Worm (Caenorhabditis elegans) whole organism, late embryonic: Measurements from ENCODE around the gene Y102A11A.9.

Source experiments
- C08G9.2 ChIP-seq: sonication (generic microtip); optimal IDR thresholded peaks from 2 replicates; lab custom pipeline; 2016; ENCODE audit warnings: mild to moderate bottlenecking, missing genetic modification characterization, moderate library complexity, missing compliant biosample characterization
- T23F11.4 ChIP-seq: fragments of 200-800 bp; sonication (Bioruptor generic); optimal IDR thresholded peaks from 2 replicates; lab custom pipeline; 2018; ENCODE audit warnings: mild to moderate bottlenecking, missing genetic modification characterization, missing compliant biosample characterization
- ama-1 ChIP-seq: fragments of 150-350 bp; optimal IDR thresholded peaks from 2 replicates; lab custom pipeline; 2014
- elt-2 ChIP-seq: sonication (generic microtip); optimal IDR thresholded peaks from 2 replicates; lab custom pipeline; 2016; ENCODE audit warnings: missing genetic modification reagents, missing genetic modification characterization, missing compliant biosample characterization
- fkh-10 ChIP-seq: fragments of 150-350 bp; optimal IDR thresholded peaks from 2 replicates; lab custom pipeline; 2014; ENCODE audit warnings: missing biosample characterization, missing genetic modification reagents, missing genetic modification characterization
- hlh-13 ChIP-seq: fragments of 200-800 bp; sonication (Bioruptor generic); optimal IDR thresholded peaks from 2 replicates; lab custom pipeline; 2018; ENCODE audit warnings: mild to moderate bottlenecking, missing genetic modification characterization, missing compliant biosample characterization
- lim-6 ChIP-seq: sonication (generic microtip); optimal IDR thresholded peaks from 2 replicates; lab custom pipeline; 2016; ENCODE audit warnings: missing genetic modification characterization, missing compliant biosample characterization
- nhr-11 ChIP-seq: fragments of 150-350 bp; optimal IDR thresholded peaks from 2 replicates; lab custom pipeline; 2014; ENCODE audit warnings: missing biosample characterization, missing genetic modification characterization
- pax-1 ChIP-seq: fragments of 150-350 bp; optimal IDR thresholded peaks from 2 replicates; lab custom pipeline; 2014; ENCODE audit warnings: missing biosample characterization, missing genetic modification characterization
- pha-4 ChIP-seq: fragments of 150-350 bp; optimal IDR thresholded peaks from 2 replicates; lab custom pipeline; 2018; ENCODE audit warnings: missing biosample characterization, missing genetic modification reagents, missing genetic modification characterization
- ref-2 ChIP-seq: sonication (generic microtip); optimal IDR thresholded peaks from 2 replicates; lab custom pipeline; 2016; ENCODE audit warnings: missing genetic modification characterization, missing compliant biosample characterization
- sox-4 ChIP-seq: sonication (generic microtip); optimal IDR thresholded peaks from 2 replicates; lab custom pipeline; 2017; ENCODE audit warnings: mild to moderate bottlenecking, missing genetic modification characterization, inconsistent platforms, missing compliant biosample characterization
- tbx-2 ChIP-seq: sonication (generic microtip); optimal IDR thresholded peaks from 2 replicates; lab custom pipeline; 2016; ENCODE audit warnings: missing genetic modification characterization, missing compliant biosample characterization
- unc-55 ChIP-seq: sonication (generic microtip); optimal IDR thresholded peaks from 2 replicates; lab custom pipeline; 2017; ENCODE audit warnings: missing biosample characterization, missing genetic modification reagents, missing genetic modification characterization

DNA sequence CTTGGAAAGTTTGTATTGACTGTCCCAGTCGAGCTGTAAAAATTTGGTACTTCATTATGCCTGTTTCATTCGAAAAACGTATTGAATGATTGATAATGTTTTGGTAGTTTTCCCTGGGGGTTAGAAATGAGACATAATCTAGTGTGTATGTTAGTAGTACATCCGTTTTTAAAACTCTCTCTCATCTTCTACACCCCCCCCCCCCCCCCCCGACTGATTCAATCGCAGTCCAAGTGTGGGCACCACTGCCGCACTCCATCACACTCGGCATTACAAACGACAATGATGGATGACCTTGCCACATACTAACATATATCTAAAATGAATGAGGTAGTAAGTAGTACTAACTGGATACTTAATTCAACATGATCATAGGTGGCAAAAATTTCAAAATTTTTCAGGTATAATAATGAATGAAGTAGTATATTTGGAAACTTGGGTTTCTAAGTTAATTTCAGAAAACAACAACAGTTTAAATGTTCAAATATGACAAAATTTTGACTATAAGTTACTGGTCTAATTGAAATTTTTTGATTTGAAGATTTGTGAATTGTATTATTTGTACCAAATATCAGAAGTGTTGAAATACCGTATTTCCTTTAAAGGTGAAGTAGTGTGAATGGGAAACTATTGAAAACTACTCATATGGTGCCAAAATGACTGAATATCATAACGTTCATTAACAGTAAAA, 28.6 kb downstream of the Y102A11A.9 start:
- TF ChIP-seq elt-2 (tag; lab: Kevin White, UChicago), result no peak
- no peak for TF ChIP-seq fkh-10
- no peak for TF ChIP-seq nhr-11 (tag; lab: Kevin White, UChicago)
- no peak for TF ChIP-seq lim-6 (tag; lab: Kevin White, UChicago)
- TF ChIP-seq C08G9.2 (tag; lab: Kevin White, UChicago), result no peak
- no peak for TF ChIP-seq unc-55
- no peak for TF ChIP-seq sox-4
- no peak for TF ChIP-seq ref-2 (tag; lab: Kevin White, UChicago)
- TF ChIP-seq pha-4 (tag; lab: Kevin White, UChicago), result no peak
- no peak for TF ChIP-seq pax-1 (tag; lab: Kevin White, UChicago)
- TF ChIP-seq ama-1 (lab: Kevin White, UChicago), result no peak
- TF ChIP-seq hlh-13, result no peak
- no peak for TF ChIP-seq T23F11.4 (GFP tag; lab: Kevin White, UChicago)
- no peak for TF ChIP-seq tbx-2
